Worm (Caenorhabditis elegans): ENCODE results near the gene C25F9.10.

The C25F9.10 gene

DNA sequence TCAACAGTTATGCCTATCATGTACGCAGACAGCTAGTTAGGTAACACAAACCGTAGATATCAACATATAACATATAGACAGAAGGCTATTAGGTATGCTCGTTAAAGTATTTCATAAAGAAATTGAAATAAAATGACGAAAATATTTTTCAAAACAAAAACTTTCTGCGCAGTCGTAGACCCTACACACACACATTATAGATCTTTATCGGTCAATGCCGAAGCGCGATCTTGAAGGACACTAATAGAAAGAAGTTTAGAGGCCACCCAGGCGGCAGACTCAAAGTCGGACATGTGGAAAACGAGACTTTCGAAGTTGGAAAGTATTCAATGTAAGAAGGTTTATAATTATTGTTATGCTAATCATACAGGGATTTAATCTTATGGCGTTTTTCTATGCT is 23.4 kb downstream of the C25F9.10 start:
- TF ChIP-seq nfya-1 (tag; optimal IDR thresholded peaks at IDR 0.05) = no peak
- no peak for TF ChIP-seq fax-1 (tag; optimal IDR thresholded peaks at IDR 0.05)
- no peak for TF ChIP-seq ceh-18 (tag; optimal IDR thresholded peaks at IDR 0.05)
- TF ChIP-seq hlh-30 (tag; optimal IDR thresholded peaks at IDR 0.05; ENCODE audit: insufficient read depth) = no peak

DNA sequence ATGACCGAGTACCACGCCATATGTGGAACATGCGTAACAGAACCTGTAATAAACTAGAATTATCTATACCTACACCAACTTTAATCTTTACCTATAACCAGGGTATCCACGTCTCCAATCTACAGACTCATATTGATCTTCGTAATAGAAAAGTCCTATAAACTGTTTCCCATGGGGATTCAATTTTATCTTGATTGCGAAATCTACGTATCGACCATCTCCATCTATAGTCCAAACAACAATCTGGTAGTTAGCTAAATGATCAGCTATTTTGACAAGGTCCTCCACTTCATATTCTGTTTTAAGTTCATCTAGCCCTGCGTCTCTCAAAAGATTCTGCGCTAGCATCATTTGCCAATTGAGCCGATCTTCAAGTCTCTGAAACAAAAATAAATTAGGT is 24.1 kb downstream of the C25F9.10 start:
- TF ChIP-seq hlh-30 (tag; optimal IDR thresholded peaks at IDR 0.05; ENCODE audit: insufficient read depth) = no peak
- TF ChIP-seq pat-9 (tag; optimal IDR thresholded peaks at IDR 0.05) = no peak
- TF ChIP-seq rnt-1 (tag; optimal IDR thresholded peaks at IDR 0.05) = peak; percentile 80

DNA sequence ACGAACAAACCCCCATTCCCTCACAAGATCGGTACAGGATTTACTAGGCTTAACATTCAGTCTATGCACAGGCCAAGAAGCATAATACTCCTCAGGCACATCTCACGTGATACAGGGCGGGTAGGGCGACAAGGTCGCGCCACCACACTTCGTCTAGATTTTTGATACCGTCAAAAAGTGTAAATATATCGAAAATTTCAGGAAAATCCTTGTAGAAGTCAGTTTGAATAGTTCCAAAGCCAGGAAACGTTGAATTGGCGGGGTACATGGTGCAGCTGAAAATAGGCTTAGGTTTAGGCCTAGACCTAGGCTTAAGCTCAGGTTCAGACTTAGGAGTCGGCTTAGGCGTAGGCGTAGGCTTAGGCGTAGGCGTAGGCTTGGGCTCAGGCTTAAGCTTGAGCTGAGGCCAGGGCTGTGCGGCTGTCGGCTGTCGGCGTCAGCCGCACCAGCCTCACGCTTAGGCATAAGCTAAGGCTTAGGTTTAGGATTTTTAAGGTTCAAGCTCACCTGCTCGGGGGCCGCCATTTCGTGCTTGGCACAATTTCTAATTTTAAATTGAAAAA is 24.9 kb downstream of the C25F9.10 start:
- TF ChIP-seq ceh-2 (tag; optimal IDR thresholded peaks at IDR 0.05) = no peak
- no peak for TF ChIP-seq lim-6 (tag; optimal IDR thresholded peaks at IDR 0.05)
- no peak for TF ChIP-seq pros-1 (tag; optimal IDR thresholded peaks at IDR 0.05)
- no peak for TF ChIP-seq npax-4 (tag; optimal IDR thresholded peaks at IDR 0.05)
- TF ChIP-seq hlh-15 (tag; optimal IDR thresholded peaks at IDR 0.05) = no peak
- no peak for TF ChIP-seq ceh-18 (tag; optimal IDR thresholded peaks at IDR 0.05)
- TF ChIP-seq dmd-4 (tag; optimal IDR thresholded peaks at IDR 0.05; ENCODE audit: borderline replicate concordance) = no peak
- no peak for TF ChIP-seq unc-86 (tag; optimal IDR thresholded peaks at IDR 0.05)
- no peak for TF ChIP-seq zip-5 (tag; optimal IDR thresholded peaks at IDR 0.05)
- peak; percentile 23 for TF ChIP-seq gmeb-2 (tag; optimal IDR thresholded peaks at IDR 0.05)
- no peak for TF ChIP-seq ceh-45 (GFP tag; IDR thresholded peaks at IDR 0.05)
- no peak for TF ChIP-seq che-1 (tag; optimal IDR thresholded peaks at IDR 0.05)
- TF ChIP-seq hlh-30 (tag; optimal IDR thresholded peaks at IDR 0.05; ENCODE audit: insufficient read depth) = peak; percentile 7
- no peak for TF ChIP-seq odd-2 (tag; optimal IDR thresholded peaks at IDR 0.05)
- TF ChIP-seq tbx-2 (tag; optimal IDR thresholded peaks at IDR 0.05) = no peak
- TF ChIP-seq C38D4.7 (GFP tag; optimal IDR thresholded peaks at IDR 0.05) = peak; percentile 45
- no peak for TF ChIP-seq madf-2 (tag; optimal IDR thresholded peaks at IDR 0.05)
- peak; percentile 21 for TF ChIP-seq C08G9.2 (tag; optimal IDR thresholded peaks at IDR 0.05)
- no peak for TF ChIP-seq F13H6.1 (tag; optimal IDR thresholded peaks at IDR 0.05)

DNA sequence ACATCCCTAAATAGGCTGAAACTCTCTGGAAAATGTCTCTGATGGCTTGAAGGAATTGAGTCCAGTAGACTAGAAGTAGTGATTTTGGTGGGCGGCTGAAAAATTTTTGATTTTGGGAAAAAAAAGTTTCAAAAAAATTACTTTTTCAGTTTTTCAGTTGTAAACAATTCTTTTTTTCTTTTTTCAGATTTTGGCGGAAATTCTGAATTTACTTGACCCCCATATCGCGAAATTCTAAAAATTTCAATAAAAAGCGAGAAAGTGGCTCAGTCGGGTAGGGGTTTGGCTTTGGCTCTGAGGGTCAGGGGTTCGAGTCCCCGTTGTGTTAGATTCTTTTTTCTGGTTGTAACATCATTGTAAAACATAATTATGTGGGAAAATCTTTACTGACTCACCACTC is 25.5 kb downstream of the C25F9.10 start, which contains the start of gene srw-85:
Gene srw-85, minus strand, starts transcription at position 101 of the 400 bp plus-strand sequence.
- TF ChIP-seq ttx-3 (tag; optimal IDR thresholded peaks at IDR 0.05) = no peak
- TF ChIP-seq nhr-11 (tag; optimal IDR thresholded peaks at IDR 0.05) = no peak
- TF ChIP-seq nhr-232 (tag; optimal IDR thresholded peaks at IDR 0.05) = no peak
- TF ChIP-seq tbx-7 (tag; optimal IDR thresholded peaks at IDR 0.05) = no peak
- TF ChIP-seq pqm-1 (tag; optimal IDR thresholded peaks at IDR 0.05) = no peak
- TF ChIP-seq ceh-9 (tag; optimal IDR thresholded peaks at IDR 0.05) = no peak
- TF ChIP-seq sox-2 (GFP tag; IDR thresholded peaks at IDR 0.05) = no peak
- no peak for TF ChIP-seq che-1 (tag; optimal IDR thresholded peaks at IDR 0.05)
- TF ChIP-seq C38D4.7 (GFP tag; optimal IDR thresholded peaks at IDR 0.05) = no peak
- no peak for TF ChIP-seq pros-1 (tag; optimal IDR thresholded peaks at IDR 0.05)
- TF ChIP-seq ceh-6 (GFP tag; optimal IDR thresholded peaks at IDR 0.05) = no peak
- TF ChIP-seq odd-2 (tag; optimal IDR thresholded peaks at IDR 0.05) = no peak
- TF ChIP-seq ceh-48 (tag; optimal IDR thresholded peaks at IDR 0.05) = no peak
- no peak for TF ChIP-seq unc-86 (tag; optimal IDR thresholded peaks at IDR 0.05)

DNA sequence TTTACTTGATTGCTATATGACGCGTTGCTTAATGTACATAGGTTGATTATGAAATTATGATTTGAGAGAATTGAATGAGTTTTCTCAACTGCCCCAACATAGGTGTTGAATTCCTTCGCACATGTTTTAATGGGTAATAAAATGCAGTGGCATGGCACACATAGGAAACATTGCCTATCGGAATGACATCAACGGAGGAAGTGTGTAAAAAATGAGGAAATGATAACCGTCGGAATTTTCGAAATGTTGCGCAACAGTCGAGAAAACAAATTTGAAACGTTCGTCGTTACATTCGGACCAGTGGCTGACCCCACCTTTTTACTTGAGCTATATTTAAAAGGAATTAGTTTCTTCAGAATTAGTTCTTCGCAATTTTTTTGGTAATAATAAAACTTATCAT is 26.5 kb downstream of the C25F9.10 start:
- TF ChIP-seq Y22D7AL.16 (tag; optimal IDR thresholded peaks at IDR 0.05) (no peak), K09A11.1 (tag; optimal IDR thresholded peaks at IDR 0.05; ENCODE audit: insufficient read depth) (no peak), lim-6 (tag; optimal IDR thresholded peaks at IDR 0.05) (no peak), ceh-30 (tag; optimal IDR thresholded peaks at IDR 0.05) (no peak), eyg-1 (tag; optimal IDR thresholded peaks at IDR 0.05) (no peak), syd-9 (tag; optimal IDR thresholded peaks at IDR 0.05) (no peak), ceh-19 (GFP tag; optimal IDR thresholded peaks at IDR 0.05) (no peak), nhr-11 (tag; optimal IDR thresholded peaks at IDR 0.05) (no peak), pag-3 (tag; optimal IDR thresholded peaks at IDR 0.05; ENCODE audit: borderline replicate concordance) (no peak), T23F11.4 (GFP tag; optimal IDR thresholded peaks at IDR 0.05) (no peak), hlh-6 (tag; optimal IDR thresholded peaks at IDR 0.05) (no peak), K02D7.2 (tag; optimal IDR thresholded peaks at IDR 0.05) (no peak), pha-2 (tag; optimal IDR thresholded peaks at IDR 0.05) (no peak), odd-2 (tag; optimal IDR thresholded peaks at IDR 0.05) (no peak), ceh-14 (tag; optimal IDR thresholded peaks at IDR 0.05) (no peak), zip-5 (tag; optimal IDR thresholded peaks at IDR 0.05) (no peak), pha-4 (tag; optimal IDR thresholded peaks at IDR 0.05) (no peak)
